Worm (Caenorhabditis elegans): ENCODE results near the gene maa-1.

DNA sequence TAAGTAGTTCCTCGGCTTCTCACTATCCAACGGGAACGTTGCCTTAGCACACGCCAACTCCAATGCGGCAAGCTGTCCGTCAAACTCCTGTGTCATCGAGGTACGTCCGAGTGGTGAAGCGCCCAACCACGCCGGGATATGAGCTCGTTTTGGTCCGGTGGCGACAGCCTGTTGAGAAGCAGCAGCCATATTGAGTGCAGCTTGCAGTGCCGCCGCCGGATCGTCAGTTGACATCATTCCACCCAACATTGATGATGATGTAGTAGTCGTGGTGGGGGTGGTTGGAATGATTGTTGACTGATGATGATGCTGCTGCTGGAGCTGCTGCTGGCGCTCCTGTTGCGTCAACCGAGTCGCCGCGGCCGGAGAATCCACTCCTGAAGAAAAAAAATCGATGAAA is 11.1 kb upstream of the maa-1 start:
- TF ChIP-seq snpc-4 (tag; optimal IDR thresholded peaks at IDR 0.05) = no peak
- TF ChIP-seq pha-4 (tag; optimal IDR thresholded peaks at IDR 0.05) = no peak
- no peak for TF ChIP-seq lin-13 (tag; optimal IDR thresholded peaks at IDR 0.05)
- no peak for TF ChIP-seq nhr-76 (tag; optimal IDR thresholded peaks at IDR 0.05)
- no peak for TF ChIP-seq ham-2 (GFP tag; optimal IDR thresholded peaks at IDR 0.05)
- no peak for TF ChIP-seq ceh-83 (GFP tag; optimal IDR thresholded peaks at IDR 0.05)
- TF ChIP-seq drap-1 (GFP tag; optimal IDR thresholded peaks at IDR 0.05) = no peak
- no peak for TF ChIP-seq ztf-11 (tag; optimal IDR thresholded peaks at IDR 0.05)
- no peak for TF ChIP-seq lsy-2 (tag; optimal IDR thresholded peaks at IDR 0.05)
- TF ChIP-seq blmp-1 (tag; optimal IDR thresholded peaks at IDR 0.05) = no peak
- TF ChIP-seq unc-62 (GFP tag; optimal IDR thresholded peaks at IDR 0.05) = no peak
